Worm (Caenorhabditis elegans): Measurements from ENCODE around the gene Y49F6B.9.

- TF ChIP-seq klf-2 (GFP tag; conservative IDR thresholded peaks at IDR 0.05) (no peak), med-1 (GFP tag; optimal IDR thresholded peaks at IDR 0.05; ENCODE audit: insufficient read depth) (no peak), cog-1 (tag; optimal IDR thresholded peaks at IDR 0.05) (no peak), flt-1 (GFP tag; IDR thresholded peaks at IDR 0.05) (no peak), ztf-29 (GFP tag; IDR thresholded peaks at IDR 0.05) (no peak)
These were observed 13.1 kb upstream of the Y49F6B.9 start, which contains the start of gene Y49F6B.19 for ce11 chrII:3512240-3512639.

Data from whole organism, midembryonic.